Worm (Caenorhabditis elegans) whole organism, young adult: Measurements from ENCODE around the gene C05E7.3.

Source experiments
- T26A5.8 ChIP-seq: sonication (generic microtip); optimal IDR thresholded peaks from 2 replicates; lab custom pipeline; 2016; ENCODE audit warnings: missing genetic modification characterization, missing compliant biosample characterization
- Y53F4B.3 ChIP-seq: fragments of 200-800 bp; sonication (Bioruptor generic); IDR thresholded peaks from 2 replicates; pipeline ENCODE4 v1.3.6; 2022; ENCODE audit warnings: missing genetic modification reagents, missing genetic modification characterization, missing compliant biosample characterization
- ceh-91 ChIP-seq: fragments of 200-800 bp; sonication (Bioruptor generic); IDR thresholded peaks from 2 replicates; pipeline ENCODE4 v1.3.6; 2022; ENCODE audit warnings: missing genetic modification reagents, missing genetic modification characterization, missing compliant biosample characterization
- chd-7 ChIP-seq: sonication (generic microtip); optimal IDR thresholded peaks from 2 replicates; lab custom pipeline; 2016; ENCODE audit warnings: mild to moderate bottlenecking, missing genetic modification characterization, moderate library complexity, missing compliant biosample characterization
- him-1 ChIP-seq: sonication (generic microtip); optimal IDR thresholded peaks from 2 replicates; lab custom pipeline; 2016; ENCODE audit warnings: missing genotype, missing genetic modification reagents, missing genetic modification characterization, missing compliant biosample characterization
- lag-1 ChIP-seq: fragments of 200-800 bp; sonication (Bioruptor generic); IDR thresholded peaks from 2 replicates; pipeline ENCODE4 v1.3.6; 2022; ENCODE audit warnings: missing genetic modification reagents, missing genetic modification characterization, missing compliant biosample characterization
- lir-1 ChIP-seq: fragments of 200-800 bp; sonication (Bioruptor generic); conservative IDR thresholded peaks from 2 replicates; pipeline ENCODE4 v1.3.6; 2022; ENCODE audit warnings: missing genetic modification reagents, missing genetic modification characterization, missing compliant biosample characterization
- nhr-80 ChIP-seq: sonication (generic microtip); optimal IDR thresholded peaks from 2 replicates; lab custom pipeline; 2016; ENCODE audit warnings: missing genetic modification characterization, missing compliant biosample characterization
- pbrm-1 ChIP-seq: fragments of 200-800 bp; sonication (Bioruptor generic); IDR thresholded peaks from 2 replicates; pipeline ENCODE4 v1.3.6; 2022; ENCODE audit warnings: missing genetic modification reagents, missing genetic modification characterization, missing compliant biosample characterization
- pha-4 ChIP-seq: fragments of 150-350 bp; sonication (generic microtip); optimal IDR thresholded peaks from 2 replicates; lab custom pipeline; 2014; ENCODE audit warnings: missing biosample characterization, missing genetic modification reagents, missing genetic modification characterization
- rcor-1 ChIP-seq: fragments of 200-800 bp; sonication (Bioruptor generic); IDR thresholded peaks from 2 replicates; pipeline ENCODE4 v1.3.6; 2022; ENCODE audit warnings: missing genetic modification reagents, missing genetic modification characterization, missing compliant biosample characterization
- sdz-38 ChIP-seq: sonication (generic microtip); optimal IDR thresholded peaks from 2 replicates; lab custom pipeline; 2016; ENCODE audit warnings: missing genotype, missing genetic modification characterization, missing compliant biosample characterization
- unc-62 ChIP-seq: fragments of 150-350 bp; optimal IDR thresholded peaks from 2 replicates; lab custom pipeline; 2014; ENCODE audit warnings: missing biosample characterization, missing genetic modification reagents, missing genetic modification characterization

ce11 chrX:12929961-12930360, 16.5 kb downstream of the C05E7.3 start, which contains the start of gene C34E7.3:
- TF ChIP-seq pha-4 (no peak), rcor-1 (GFP tag; lab: Robert Waterston, UW) (no peak), unc-62 (GFP tag; lab: Kevin White, UChicago) (no peak), ceh-91 (GFP tag; lab: Robert Waterston, UW) (no peak), chd-7 (tag; lab: Kevin White, UChicago) (no peak), T26A5.8 (tag; lab: Kevin White, UChicago) (no peak), nhr-80 (tag; lab: Kevin White, UChicago) (no peak), pbrm-1 (no peak), him-1 (no peak), lag-1 (GFP tag; lab: Robert Waterston, UW) (no peak), sdz-38 (tag; lab: Kevin White, UChicago) (no peak), Y53F4B.3 (GFP tag; lab: Robert Waterston, UW) (no peak), lir-1 (no peak)
